Fruit fly (Drosophila melanogaster): ENCODE data around the gene png.
A peak's percentile ranks its signal among the peaks of the same experiment; 100 is the strongest.

The png gene

DNA sequence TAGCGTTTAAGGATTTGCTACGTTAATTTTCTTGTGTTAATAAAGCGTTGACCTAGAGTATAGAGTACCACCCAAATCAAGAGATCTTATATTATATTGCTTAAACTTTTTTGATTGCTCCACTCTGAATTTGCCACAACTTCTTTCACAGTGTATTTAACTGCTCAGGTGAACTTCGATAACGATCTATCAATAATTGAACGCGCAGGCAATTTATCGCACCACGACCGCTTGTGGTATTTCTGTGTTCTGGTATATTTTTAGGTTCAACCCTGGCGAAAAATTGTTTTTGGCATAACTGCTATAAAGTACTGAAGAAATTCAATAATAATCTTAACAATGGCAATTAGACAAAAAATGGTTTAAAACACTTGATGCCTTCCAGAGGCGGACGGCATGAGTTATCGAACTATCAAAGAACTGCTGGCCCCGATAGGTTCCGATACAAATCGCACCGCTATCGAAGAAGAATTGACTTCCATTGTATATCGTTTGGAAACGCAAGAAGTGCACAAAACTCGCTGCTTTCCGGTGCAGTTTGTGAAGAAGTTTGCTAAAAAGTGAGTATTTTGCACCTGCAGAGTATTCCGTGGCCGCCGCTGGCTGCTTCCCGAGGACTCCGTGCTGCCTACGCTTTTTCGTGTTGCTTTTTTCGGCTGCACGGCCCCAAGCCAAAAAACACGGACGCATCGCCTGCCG, 12.9 kb upstream of the png start, which contains the start of gene ssx (continued):
- TF ChIP-seq CG7745 (tag; optimal IDR thresholded peaks at IDR 0.05) (no peak), zfh1 (GFP tag; IDR thresholded peaks at IDR 0.05) (peak; percentile 58; the same call in 2 of the 3 replicates), gce (GFP tag; IDR thresholded peaks at IDR 0.05) (no peak), tll (GFP tag; optimal IDR thresholded peaks at IDR 0.05) (peak in 1 of 2 experiments; percentile 79), CG15479 (GFP tag; optimal IDR thresholded peaks at IDR 0.05) (no peak), CkIIα-i1 (GFP tag; IDR thresholded peaks at IDR 0.05) (no peak), Asciz (GFP tag; optimal IDR thresholded peaks at IDR 0.05) (no peak), chm (GFP tag; IDR thresholded peaks at IDR 0.05) (peak; percentile 34; the same call in 1 of the 2 replicates), prd (optimal IDR thresholded peaks at IDR 0.05) (no peak), prd (GFP tag; IDR thresholded peaks at IDR 0.05) (peak; percentile 50; the same call in 2 of the 3 replicates), tup (GFP tag; optimal IDR thresholded peaks at IDR 0.05) (no peak), Vsx1 (GFP tag; optimal IDR thresholded peaks at IDR 0.05) (no peak), dpn (GFP tag; optimal IDR thresholded peaks at IDR 0.05) (peak; percentile 23 to 47), Spps (tag; optimal IDR thresholded peaks at IDR 0.05) (no peak), insv (GFP tag; optimal IDR thresholded peaks at IDR 0.05) (no peak), CG8944 (GFP tag; optimal IDR thresholded peaks at IDR 0.05) (peak; percentile 15), cwo (GFP tag; optimal IDR thresholded peaks at IDR 0.05) (no peak), da (GFP tag; optimal IDR thresholded peaks at IDR 0.05) (no peak), CG1233 (GFP tag; optimal IDR thresholded peaks at IDR 0.05) (no peak), CG17328 (GFP tag; IDR thresholded peaks at IDR 0.05) (peak; percentile 36; the same call in 1 of the 2 replicates), Blimp-1 (GFP tag; optimal IDR thresholded peaks at IDR 0.05) (no peak), pum (GFP tag; optimal IDR thresholded peaks at IDR 0.05) (peak; percentile 33), CG14050 (GFP tag; IDR thresholded peaks at IDR 0.05) (no peak), CG12942 (GFP tag; optimal IDR thresholded peaks at IDR 0.05) (peak; percentile 39), CG10543 (GFP tag; optimal IDR thresholded peaks at IDR 0.05) (no peak), Atf-2 (GFP tag; optimal IDR thresholded peaks at IDR 0.05) (peak; percentile 27), CG17359 (tag; optimal IDR thresholded peaks at IDR 0.05) (peak; percentile 45), sens-2 (GFP tag; IDR thresholded peaks at IDR 0.05) (no peak), kah (GFP tag; optimal IDR thresholded peaks at IDR 0.05) (no peak), CG14441 (GFP tag; IDR thresholded peaks at IDR 0.05) (peak; percentile 54), Rx (GFP tag; IDR thresholded peaks at IDR 0.05) (peak; percentile 44; the same call in 1 of the 2 replicates), lab (GFP tag; optimal IDR thresholded peaks at IDR 0.05) (no peak), Nf-YB (GFP tag; optimal IDR thresholded peaks at IDR 0.05) (no peak), yki (optimal IDR thresholded peaks at IDR 0.05) (no peak), CG8388 (GFP tag; optimal IDR thresholded peaks at IDR 0.05) (peak; percentile 30), CG1024 (GFP tag; IDR thresholded peaks at IDR 0.05) (no peak), D (optimal IDR thresholded peaks at IDR 0.05) (no peak), D (GFP tag; optimal IDR thresholded peaks at IDR 0.05) (no peak), slbo (GFP tag; IDR thresholded peaks at IDR 0.05) (peak; percentile 61), CHES-1-like (GFP tag; optimal IDR thresholded peaks at IDR 0.05) (peak; percentile 21), Oli (tag; optimal IDR thresholded peaks at IDR 0.05) (peak; percentile 4), maf-S (GFP tag; optimal IDR thresholded peaks at IDR 0.05) (no peak), ato (GFP tag; IDR thresholded peaks at IDR 0.05; ENCODE audit: partially characterized antibody) (peak; percentile 82)
